Fruit fly (Drosophila melanogaster) whole organism, wandering third instar larva: ENCODE results near the gene pico.

ENCODE experiments used
- CG9705 ChIP-seq: fragments of 200-800 bp; sonication (Bioruptor generic); optimal IDR thresholded peaks from 2 replicates; lab custom pipeline; 2018; ENCODE audit warnings: missing biosample characterization, mild to moderate bottlenecking, missing genetic modification characterization
- HLH106 ChIP-seq: fragments of 200-800 bp; optimal IDR thresholded peaks from 3 replicates; lab custom pipeline; 2019; ENCODE audit warnings: missing biosample characterization, mild to moderate bottlenecking, missing genetic modification characterization, moderate library complexity
- OdsH ChIP-seq: fragments of 200-800 bp; sonication (Bioruptor generic); optimal IDR thresholded peaks from 2 replicates; lab custom pipeline; 2016; ENCODE audit warnings: missing biosample characterization, mild to moderate bottlenecking, missing genetic modification characterization
- Vsx2 ChIP-seq: fragments of 200-300, 225-300 bp; sonication (Bioruptor generic); optimal IDR thresholded peaks from 2 replicates; lab custom pipeline; 2018; ENCODE audit warnings: missing biosample characterization, missing genetic modification characterization; ENCODE audit not compliant: partially characterized antibody
- br ChIP-seq: fragments of 200-800 bp; sonication (Bioruptor generic); optimal IDR thresholded peaks from 2 replicates; lab custom pipeline; 2016; ENCODE audit warnings: missing biosample characterization, missing genetic modification characterization
- brk ChIP-seq: fragments of 200-800 bp; sonication (Bioruptor generic); optimal IDR thresholded peaks from 2 replicates; lab custom pipeline; 2016; ENCODE audit warnings: missing biosample characterization, mild to moderate bottlenecking, missing genetic modification characterization
- foxo ChIP-seq, 2 experiments: fragments of 200-800 bp; sonication (Bioruptor generic); optimal IDR thresholded peaks; 2 replicates in 1 of 2; 3 replicates in 1 of 2; lab custom pipeline; 2016 to 2017; ENCODE audit warnings: missing biosample characterization in 2 of 2, missing genetic modification characterization in 2 of 2
- fru ChIP-seq: fragments of 200-800 bp; sonication (Bioruptor generic); optimal IDR thresholded peaks from 3 replicates; lab custom pipeline; 2016; ENCODE audit warnings: missing biosample characterization, mild to moderate bottlenecking, missing genetic modification characterization
- h ChIP-seq: fragments of 200-800 bp; sonication (Bioruptor generic); optimal IDR thresholded peaks from 3 replicates; lab custom pipeline; 2016; ENCODE audit warnings: missing biosample characterization, mild to moderate bottlenecking, missing genetic modification characterization
- psq ChIP-seq: fragments of 200-800 bp; sonication (Bioruptor generic); optimal IDR thresholded peaks from 3 replicates; lab custom pipeline; 2017; ENCODE audit warnings: missing biosample characterization, mild to moderate bottlenecking, missing genetic modification characterization, moderate library complexity
- rgr ChIP-seq: fragments of 200-800 bp; sonication (Bioruptor generic); optimal IDR thresholded peaks from 3 replicates; lab custom pipeline; 2016; ENCODE audit warnings: missing biosample characterization, mild to moderate bottlenecking, missing genetic modification characterization
- usp ChIP-seq: fragments of >200 bp; optimal IDR thresholded peaks from 2 replicates; lab custom pipeline; 2017; ENCODE audit warnings: missing biosample characterization, missing genetic modification characterization
- woc ChIP-seq: sonication (Bioruptor generic); optimal IDR thresholded peaks from 2 replicates; lab custom pipeline; 2016; ENCODE audit warnings: missing biosample characterization, mild to moderate bottlenecking, missing genetic modification characterization

DNA sequence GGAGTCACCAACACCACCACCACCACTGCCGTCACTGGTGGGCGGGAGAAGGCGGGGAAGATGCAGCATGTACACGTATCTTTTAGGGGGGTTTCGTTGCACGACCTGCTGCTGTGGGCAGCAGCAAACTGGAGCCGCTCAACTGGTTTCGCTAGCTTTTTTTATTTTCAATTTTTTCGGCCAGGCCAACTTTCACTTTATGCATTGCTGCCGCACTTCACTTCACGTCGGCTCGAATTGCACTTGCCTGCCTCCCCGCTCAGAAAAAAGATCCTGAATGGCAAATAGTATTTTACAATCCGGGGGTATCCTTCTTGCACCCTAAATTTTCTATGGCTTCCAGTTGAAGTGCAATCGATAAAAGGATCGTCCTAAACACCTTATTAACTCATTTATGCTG is 48.1 kb upstream of the pico start:
- no peak for TF ChIP-seq brk (GFP tag; lab: Kevin White, UChicago)
- TF ChIP-seq br, result no peak
- no peak for TF ChIP-seq OdsH (GFP tag; lab: Kevin White, UChicago)
- no peak for TF ChIP-seq psq (GFP tag; lab: Kevin White, UChicago)
- no peak for TF ChIP-seq usp (GFP tag; lab: Kevin White, UChicago)
- no peak for TF ChIP-seq h (GFP tag; lab: Kevin White, UChicago)
- TF ChIP-seq CG9705 (GFP tag; lab: Kevin White, UChicago), result no peak
- no peak for TF ChIP-seq rgr (GFP tag; lab: Kevin White, UChicago)
- TF ChIP-seq foxo (GFP tag; optimal IDR thresholded peaks at IDR 0.05; lab: Kevin White, UChicago), result no peak
- no peak for TF ChIP-seq fru (GFP tag; lab: Kevin White, UChicago)
- TF ChIP-seq HLH106 (tag; lab: Kevin White, UChicago), result no peak
- no peak for TF ChIP-seq Vsx2 (GFP tag; lab: Kevin White, UChicago)
- TF ChIP-seq woc (GFP tag; lab: Kevin White, UChicago), result no peak
